Worm (Caenorhabditis elegans) whole organism, L4 larva: ENCODE results near the gene mbl-1.

Experiments
- F10B5.3 ChIP-seq: sonication (generic microtip); optimal IDR thresholded peaks from 2 replicates; lab custom pipeline; 2016; ENCODE audit warnings: mild to moderate bottlenecking, missing genetic modification characterization, missing compliant biosample characterization
- F26F4.8 ChIP-seq: fragments of 200-800 bp; sonication (Bioruptor generic); conservative IDR thresholded peaks from 2 replicates; pipeline ENCODE4 v1.3.6; 2022; ENCODE audit warnings: missing genetic modification characterization, missing compliant biosample characterization
- F37D6.2 ChIP-seq: sonication (generic microtip); optimal IDR thresholded peaks from 2 replicates; lab custom pipeline; 2016; ENCODE audit warnings: mild to moderate bottlenecking, missing genetic modification characterization, missing compliant biosample characterization
- R02D3.7 ChIP-seq: fragments of 150-350 bp; sonication (generic microtip); optimal IDR thresholded peaks from 3 replicates; lab custom pipeline; 2014; ENCODE audit warnings: missing biosample characterization, missing genetic modification characterization
- T20F7.1 ChIP-seq: fragments of 200-800 bp; sonication (Bioruptor generic); optimal IDR thresholded peaks from 2 replicates; lab custom pipeline; 2018; ENCODE audit warnings: mild to moderate bottlenecking, missing genetic modification characterization, missing compliant biosample characterization
- T26A8.4 ChIP-seq: fragments of 200-800 bp; sonication (Bioruptor generic); IDR thresholded peaks from 2 replicates; pipeline ENCODE4 v1.3.6; 2022; ENCODE audit warnings: missing genetic modification characterization, missing compliant biosample characterization
- Y48G9A.11 ChIP-seq: fragments of 200-800 bp; sonication (Bioruptor generic); IDR thresholded peaks from 2 replicates; pipeline ENCODE4 v1.3.6; 2022; ENCODE audit warnings: missing genetic modification reagents, missing genetic modification characterization, missing compliant biosample characterization
- Y5F2A.4 ChIP-seq: fragments of 200-800 bp; sonication (Bioruptor generic); optimal IDR thresholded peaks from 2 replicates; lab custom pipeline; 2018; ENCODE audit warnings: mild to moderate bottlenecking, missing genetic modification characterization, missing compliant biosample characterization
- Y75B8A.6 ChIP-seq: fragments of 200-800 bp; sonication (Bioruptor generic); IDR thresholded peaks from 2 replicates; pipeline ENCODE4 v1.3.6; 2022; ENCODE audit warnings: missing genetic modification reagents, missing genetic modification characterization, missing compliant biosample characterization
- ZK337.2 ChIP-seq: fragments of 200-800 bp; sonication (Bioruptor generic); IDR thresholded peaks from 2 replicates; pipeline ENCODE4 v1.3.6; 2022; ENCODE audit warnings: missing genetic modification reagents, missing genetic modification characterization, missing compliant biosample characterization
- aha-1 ChIP-seq: fragments of 150-350 bp; peaks from one replicate; lab custom pipeline; 2014; ENCODE audit warnings: missing biosample characterization, missing genetic modification characterization
- aly-2 ChIP-seq: sonication (generic microtip); optimal IDR thresholded peaks from 2 replicates; lab custom pipeline; 2018; ENCODE audit warnings: missing biosample characterization, missing genetic modification characterization
- attf-4 ChIP-seq: sonication (generic microtip); optimal IDR thresholded peaks from 3 replicates; lab custom pipeline; 2017; ENCODE audit warnings: missing biosample characterization, missing genetic modification characterization
- ceh-28 ChIP-seq: fragments of 150-350 bp; optimal IDR thresholded peaks from 2 replicates; lab custom pipeline; 2014; ENCODE audit warnings: missing biosample characterization, missing genetic modification reagents, missing genetic modification characterization
- ceh-32 ChIP-seq: sonication (generic microtip); optimal IDR thresholded peaks from 2 replicates; lab custom pipeline; 2016; ENCODE audit warnings: mild to moderate bottlenecking, missing genetic modification characterization, missing compliant biosample characterization; ENCODE audit not compliant: poor library complexity
- ceh-82 ChIP-seq: sonication (generic microtip); optimal IDR thresholded peaks from 2 replicates; lab custom pipeline; 2017; ENCODE audit warnings: missing biosample characterization, missing genetic modification characterization
- ces-1 ChIP-seq: fragments of 150-350 bp; sonication (generic microtip); optimal IDR thresholded peaks from 4 replicates; lab custom pipeline; 2014; ENCODE audit warnings: missing biosample characterization, missing genetic modification reagents, missing genetic modification characterization
- cey-2 ChIP-seq: sonication (generic microtip); optimal IDR thresholded peaks from 3 replicates; lab custom pipeline; 2017; ENCODE audit warnings: missing genetic modification characterization, mild to moderate bottlenecking, missing compliant biosample characterization, antibody characterized with exemption, borderline replicate concordance; ENCODE audit not compliant: insufficient read depth
- ctbp-1 ChIP-seq: fragments of 200-800 bp; sonication (Bioruptor generic); IDR thresholded peaks from 2 replicates; pipeline ENCODE4 v1.3.6; 2022; ENCODE audit warnings: missing genetic modification reagents, missing genetic modification characterization, missing compliant biosample characterization
- daf-12 ChIP-seq: fragments of 150-350 bp; optimal IDR thresholded peaks from 2 replicates; lab custom pipeline; 2014; ENCODE audit warnings: missing biosample characterization, missing genetic modification reagents, missing genetic modification characterization
- daf-16 ChIP-seq, 3 experiments: sonication (generic microtip); optimal IDR thresholded peaks; 2 replicates each; lab custom pipeline; 2016 to 2017; ENCODE audit warnings: missing genetic modification characterization in 3 of 3, missing genetic modification reagents in 3 of 3, mild to moderate bottlenecking in 2 of 3, missing compliant biosample characterization in 2 of 3, missing biosample characterization in 1 of 3, moderate library complexity in 1 of 3
- daf-8 ChIP-seq: fragments of 200-800 bp; sonication (Bioruptor generic); IDR thresholded peaks from 2 replicates; pipeline ENCODE4 v1.3.6; 2022; ENCODE audit warnings: missing genetic modification characterization, missing compliant biosample characterization
- egl-43 ChIP-seq: fragments of 200-800 bp; sonication (Bioruptor generic); IDR thresholded peaks from 2 replicates; pipeline ENCODE4 v1.3.6; 2022; ENCODE audit warnings: missing genetic modification reagents, missing genetic modification characterization, missing compliant biosample characterization
- fkh-10 ChIP-seq: fragments of 150-350 bp; optimal IDR thresholded peaks from 2 replicates; lab custom pipeline; 2014; ENCODE audit warnings: missing biosample characterization, missing genetic modification reagents, missing genetic modification characterization
- fos-1 ChIP-seq: fragments of 150-350 bp; optimal IDR thresholded peaks from 2 replicates; lab custom pipeline; 2014; ENCODE audit warnings: missing biosample characterization, missing genetic modification characterization
- hlh-30 ChIP-seq: sonication (generic microtip); optimal IDR thresholded peaks from 2 replicates; lab custom pipeline; 2017; ENCODE audit warnings: antibody characterized with exemption, mild to moderate bottlenecking, missing genetic modification characterization, missing compliant biosample characterization; ENCODE audit not compliant: insufficient read depth
- jun-1 ChIP-seq: fragments of 150-350 bp; optimal IDR thresholded peaks from 2 replicates; lab custom pipeline; 2014; ENCODE audit warnings: missing biosample characterization, missing genetic modification reagents, missing genetic modification characterization
- lin-13 ChIP-seq: fragments of 150-350 bp; optimal IDR thresholded peaks from 2 replicates; lab custom pipeline; 2014; ENCODE audit warnings: missing biosample characterization, missing genetic modification reagents, missing genetic modification characterization
- lin-39 ChIP-seq: fragments of 150-350 bp; optimal IDR thresholded peaks from 2 replicates; lab custom pipeline; 2014; ENCODE audit warnings: missing biosample characterization, missing genetic modification reagents, missing genetic modification characterization
- lir-3 ChIP-seq: sonication (generic microtip); optimal IDR thresholded peaks from 2 replicates; lab custom pipeline; 2016; ENCODE audit warnings: mild to moderate bottlenecking, missing genetic modification characterization, missing compliant biosample characterization
- mdl-1 ChIP-seq, 2 experiments: fragments of 150-350 bp in 1 of 2; sonication (generic microtip) in 1 of 2; optimal IDR thresholded peaks; 2 replicates each; lab custom pipeline; 2014 to 2017; ENCODE audit warnings: missing biosample characterization in 2 of 2, missing genetic modification characterization in 2 of 2
- nhr-11 ChIP-seq: fragments of 150-350 bp; optimal IDR thresholded peaks from 2 replicates; lab custom pipeline; 2014; ENCODE audit warnings: missing biosample characterization, missing genetic modification characterization
- nhr-111 ChIP-seq: fragments of 200-800 bp; sonication (Bioruptor generic); optimal IDR thresholded peaks from 2 replicates; lab custom pipeline; 2018; ENCODE audit warnings: mild to moderate bottlenecking, missing genetic modification characterization, missing compliant biosample characterization
- nhr-25 ChIP-seq: sonication (generic microtip); optimal IDR thresholded peaks from 2 replicates; lab custom pipeline; 2017; ENCODE audit warnings: missing genetic modification characterization, mild to moderate bottlenecking, missing compliant biosample characterization, antibody characterized with exemption, moderate library complexity, borderline replicate concordance; ENCODE audit not compliant: insufficient read depth
- nhr-28 ChIP-seq: fragments of 150-350 bp; optimal IDR thresholded peaks from 2 replicates; lab custom pipeline; 2014; ENCODE audit warnings: missing biosample characterization, missing genetic modification characterization
- nhr-42 ChIP-seq: fragments of 200-800 bp; sonication (Bioruptor generic); IDR thresholded peaks from 2 replicates; pipeline ENCODE4 v1.3.6; 2022; ENCODE audit warnings: missing genetic modification characterization, missing compliant biosample characterization
- nhr-48 ChIP-seq: sonication (generic microtip); optimal IDR thresholded peaks from 2 replicates; lab custom pipeline; 2016; ENCODE audit warnings: mild to moderate bottlenecking, missing genetic modification characterization, missing compliant biosample characterization
- nhr-6 ChIP-seq: fragments of 150-350 bp; optimal IDR thresholded peaks from 2 replicates; lab custom pipeline; 2014; ENCODE audit warnings: missing biosample characterization, missing genetic modification characterization
- nhr-77 ChIP-seq: fragments of 150-350 bp; optimal IDR thresholded peaks from 2 replicates; lab custom pipeline; 2014; ENCODE audit warnings: missing biosample characterization, missing genetic modification characterization
- sdz-12 ChIP-seq: fragments of 200-800 bp; sonication (Bioruptor generic); optimal IDR thresholded peaks from 2 replicates; lab custom pipeline; 2018; ENCODE audit warnings: mild to moderate bottlenecking, missing genetic modification characterization, missing compliant biosample characterization
- set-16 ChIP-seq: fragments of 200-800 bp; sonication (Bioruptor generic); IDR thresholded peaks from 2 replicates; pipeline ENCODE4 v1.3.6; 2022; ENCODE audit warnings: missing genetic modification reagents, missing genetic modification characterization, missing compliant biosample characterization
- skn-1 ChIP-seq: fragments of 150-350 bp; optimal IDR thresholded peaks from 2 replicates; lab custom pipeline; 2014; ENCODE audit warnings: missing biosample characterization, missing genetic modification characterization
- snpc-1.2 ChIP-seq: fragments of 200-800 bp; sonication (Bioruptor generic); IDR thresholded peaks from 2 replicates; pipeline ENCODE4 v1.3.6; 2022; ENCODE audit warnings: missing genetic modification reagents, missing genetic modification characterization, missing compliant biosample characterization
- snpc-4 ChIP-seq: fragments of 150-350 bp; optimal IDR thresholded peaks from 2 replicates; lab custom pipeline; 2014; ENCODE audit warnings: missing biosample characterization, missing genetic modification characterization
- tra-1 ChIP-seq: fragments of 200-800 bp; sonication (Bioruptor generic); IDR thresholded peaks from 2 replicates; pipeline ENCODE4 v1.3.6; 2022; ENCODE audit warnings: missing genetic modification reagents, missing genetic modification characterization, missing compliant biosample characterization
- unc-130 ChIP-seq: sonication (generic microtip); optimal IDR thresholded peaks from 2 replicates; lab custom pipeline; 2016; ENCODE audit warnings: missing genetic modification reagents, missing genetic modification characterization, missing compliant biosample characterization
- unc-62 ChIP-seq, 3 experiments: fragments of 150-350 bp in 1 of 3; sonication (generic microtip); optimal IDR thresholded peaks in 2 of 3; peaks in 1 of 3; 1 replicate in 1 of 3; 2 replicates in 2 of 3; lab custom pipeline; 2014 to 2017; ENCODE audit warnings: missing biosample characterization in 3 of 3, missing genetic modification characterization in 3 of 3, missing genetic modification reagents in 3 of 3, missing genotype in 1 of 3
- zfp-2 ChIP-seq: sonication (generic microtip); optimal IDR thresholded peaks from 2 replicates; lab custom pipeline; 2016; ENCODE audit warnings: mild to moderate bottlenecking, missing genetic modification characterization, missing compliant biosample characterization
- zfp-3 ChIP-seq: fragments of 200-800 bp; sonication (Bioruptor generic); conservative IDR thresholded peaks from 2 replicates; pipeline ENCODE4 v1.3.6; 2022; ENCODE audit warnings: missing genetic modification reagents, missing genetic modification characterization, missing compliant biosample characterization
- zip-2 ChIP-seq: fragments of 150-350 bp; optimal IDR thresholded peaks from 2 replicates; lab custom pipeline; 2014; ENCODE audit warnings: missing biosample characterization, missing genetic modification characterization

mbl-1 gene

ce11 chrX:16930663-16931097 lies 47.7 kb upstream of the mbl-1 start (continued):
- TF ChIP-seq zfp-3 (GFP tag; lab: Robert Waterston, UW) (peak; percentile 93), zfp-2 (no peak), ces-1 (GFP tag; lab: Kevin White, UChicago) (no peak), aha-1 (tag; lab: Kevin White, UChicago) (peak; percentile 99), snpc-4 (tag; lab: Kevin White, UChicago) (no peak), daf-8 (no peak), T20F7.1 (GFP tag; lab: Kevin White, UChicago) (no peak), lir-3 (tag; lab: Kevin White, UChicago) (no peak), snpc-1.2 (GFP tag; lab: Robert Waterston, UW) (peak; percentile 85), ceh-82 (no peak), ceh-28 (tag; lab: Kevin White, UChicago) (no peak), R02D3.7 (tag; lab: Kevin White, UChicago) (peak; percentile 40), ctbp-1 (GFP tag; lab: Robert Waterston, UW) (peak; percentile 56; the same call in 1 of the 2 replicates), ceh-32 (no peak), egl-43 (GFP tag; lab: Robert Waterston, UW) (peak; percentile 80), unc-130 (GFP tag; lab: Kevin White, UChicago) (no peak), nhr-11 (tag; lab: Kevin White, UChicago) (peak; percentile 67), jun-1 (tag; lab: Kevin White, UChicago) (no peak), sdz-12 (no peak), Y75B8A.6 (no peak; the same call in 1 of the 2 replicates), mdl-1 (tag; optimal IDR thresholded peaks at IDR 0.05; lab: Kevin White, UChicago) (peak in 1 of 2 experiments; percentile 11), nhr-42 (peak; percentile 83), F26F4.8 (GFP tag; lab: Robert Waterston, UW) (no peak), F37D6.2 (tag; lab: Kevin White, UChicago) (no peak), T26A8.4 (GFP tag; lab: Robert Waterston, UW) (peak; percentile 78), zip-2 (tag; lab: Kevin White, UChicago) (peak; percentile 80), nhr-111 (peak; percentile 77), fkh-10 (no peak), daf-16 (GFP tag; optimal IDR thresholded peaks at IDR 0.05; lab: Kevin White, UChicago) (no peak), daf-16 (tag; optimal IDR thresholded peaks at IDR 0.05; lab: Kevin White, UChicago) (peak; percentile 12), Y48G9A.11 (peak; percentile 67), fos-1 (no peak), nhr-25 (tag; lab: Kevin White, UChicago) (no peak), ZK337.2 (GFP tag; lab: Robert Waterston, UW) (peak; percentile 71), aly-2 (tag; lab: Kevin White, UChicago) (no peak), lin-39 (tag; lab: Kevin White, UChicago) (no peak), skn-1 (tag; lab: Kevin White, UChicago) (no peak), daf-12 (no peak), nhr-77 (tag; lab: Kevin White, UChicago) (peak; percentile 94), lin-13 (GFP tag; lab: Kevin White, UChicago) (peak; percentile 90), tra-1 (GFP tag; lab: Robert Waterston, UW) (0 out of 2 replicates have a peak, but pooled peaks have one; percentile 61), unc-62 (GFP tag; optimal IDR thresholded peaks at IDR 0.05 in 1 of 2; lab: Kevin White, UChicago) (peak in 1 of 2 experiments; percentile 95), unc-62 (tag; optimal IDR thresholded peaks at IDR 0.05; lab: Kevin White, UChicago) (no peak), F10B5.3 (tag; lab: Kevin White, UChicago) (no peak), cey-2 (tag; lab: Kevin White, UChicago) (no peak), nhr-28 (peak; percentile 49), Y5F2A.4 (GFP tag; lab: Kevin White, UChicago) (peak; percentile 44), nhr-48 (tag; lab: Kevin White, UChicago) (peak; percentile 8), set-16 (GFP tag; lab: Robert Waterston, UW) (no peak), attf-4 (tag; lab: Kevin White, UChicago) (peak; percentile 11), nhr-6 (tag; lab: Kevin White, UChicago) (peak; percentile 51), hlh-30 (peak; percentile 39)
